Fruit fly (Drosophila melanogaster) whole organism, embryonic: Measurements from ENCODE around the gene Hip1.

ENCODE experiments used
- Atf3 ChIP-seq: fragments of 200-800 bp; sonication (Bioruptor generic); optimal IDR thresholded peaks from 3 replicates; lab custom pipeline; 2016; ENCODE audit warnings: missing biosample characterization, missing genetic modification characterization
- CG10147 ChIP-seq: fragments of 200-800 bp; sonication (Bioruptor generic); optimal IDR thresholded peaks from 2 replicates; lab custom pipeline; 2019; ENCODE audit warnings: missing biosample characterization, mild to moderate bottlenecking, missing genetic modification characterization, moderate library complexity
- CG10543 ChIP-seq: fragments of 200-800 bp; sonication (Bioruptor generic); optimal IDR thresholded peaks from 3 replicates; lab custom pipeline; 2017; ENCODE audit warnings: missing biosample characterization, mild to moderate bottlenecking, missing genetic modification characterization, moderate library complexity
- CG12236 ChIP-seq: fragments of 200-800 bp; sonication (Bioruptor generic); optimal IDR thresholded peaks from 2 replicates; lab custom pipeline; 2016; ENCODE audit warnings: missing biosample characterization, missing genetic modification characterization
- CG1233 ChIP-seq: fragments of 200-800 bp; sonication (Bioruptor generic); optimal IDR thresholded peaks from 4 replicates; lab custom pipeline; 2018; ENCODE audit warnings: missing biosample characterization, mild to moderate bottlenecking, missing genetic modification characterization
- CG1647 ChIP-seq: fragments of 200-800 bp; sonication (Bioruptor generic); optimal IDR thresholded peaks from 3 replicates; lab custom pipeline; 2016; ENCODE audit warnings: missing biosample characterization, missing genetic modification characterization
- CG17912 ChIP-seq: fragments of 200-800 bp; sonication (Bioruptor generic); optimal IDR thresholded peaks from 2 replicates; lab custom pipeline; 2018; ENCODE audit warnings: missing biosample characterization, mild to moderate bottlenecking, missing genetic modification characterization
- CG18011 ChIP-seq: fragments of 200-800 bp; sonication (Bioruptor generic); optimal IDR thresholded peaks from 2 replicates; lab custom pipeline; 2017; ENCODE audit warnings: missing biosample characterization, missing genetic modification characterization, mild to moderate bottlenecking, moderate library complexity, missing genotype
- CG18619 ChIP-seq: fragments of 200-800 bp; sonication (Bioruptor generic); optimal IDR thresholded peaks from 3 replicates; lab custom pipeline; 2017; ENCODE audit warnings: missing biosample characterization, mild to moderate bottlenecking, missing genetic modification characterization
- CG32532 ChIP-seq: fragments of 200-800 bp; sonication (Bioruptor generic); IDR thresholded peaks from 2 replicates; pipeline ENCODE4 v1.3.6; 2022; ENCODE audit warnings: missing biosample characterization, missing genetic modification characterization
- CG3726 ChIP-seq: fragments of 200-800 bp; sonication (Bioruptor generic); IDR thresholded peaks from 3 replicates; pipeline ENCODE4, ENCODE4 v1.3.6; 2022; ENCODE audit warnings: missing biosample characterization, missing genetic modification characterization
- CG42726 ChIP-seq: fragments of 200-800 bp; sonication (Bioruptor generic); IDR thresholded peaks from 2 replicates; pipeline ENCODE4 v1.3.6; 2022; ENCODE audit warnings: missing biosample characterization, missing genetic modification characterization; ENCODE audit not compliant: partially characterized antibody
- CG5953 ChIP-seq: fragments of 200-800 bp; sonication (Bioruptor generic); IDR thresholded peaks from 2 replicates; pipeline ENCODE4 v1.3.6; 2022; ENCODE audit warnings: missing biosample characterization, missing genetic modification characterization
- CG6254 ChIP-seq: fragments of 200-800 bp; sonication (Bioruptor generic); optimal IDR thresholded peaks from 3 replicates; lab custom pipeline; 2017; ENCODE audit warnings: mild to moderate bottlenecking, missing biosample characterization, missing genetic modification reagents, missing genetic modification characterization
- CG6689 ChIP-seq: fragments of 200-800 bp; sonication (Bioruptor generic); IDR thresholded peaks from 2 replicates; pipeline ENCODE4 v1.3.6; 2022; ENCODE audit warnings: missing biosample characterization, missing genetic modification characterization
- CG7786 ChIP-seq: fragments of 200-800 bp; sonication (Bioruptor generic); optimal IDR thresholded peaks from 2 replicates; lab custom pipeline; 2016; ENCODE audit warnings: missing biosample characterization, missing genetic modification characterization
- CG7963 ChIP-seq: fragments of 200-800 bp; sonication (Bioruptor generic); IDR thresholded peaks from 3 replicates; pipeline ENCODE4 v1.3.6; 2022; ENCODE audit warnings: missing biosample characterization, missing genetic modification characterization; ENCODE audit not compliant: partially characterized antibody
- CG8089 ChIP-seq: fragments of 200-800 bp; sonication (Bioruptor generic); optimal IDR thresholded peaks from 3 replicates; lab custom pipeline; 2016; ENCODE audit warnings: missing biosample characterization, missing genetic modification characterization
- CG8478 ChIP-seq: fragments of >200 bp; optimal IDR thresholded peaks from 2 replicates; lab custom pipeline; 2018
- CG9797 ChIP-seq: fragments of 200-800 bp; sonication (Bioruptor generic); optimal IDR thresholded peaks from 3 replicates; lab custom pipeline; 2018; ENCODE audit warnings: missing biosample characterization, mild to moderate bottlenecking, missing genetic modification characterization
- Camta ChIP-seq: fragments of 200-800 bp; sonication (Bioruptor generic); optimal IDR thresholded peaks from 2 replicates; lab custom pipeline; 2016; ENCODE audit warnings: missing biosample characterization, missing genetic modification characterization
- CrebB ChIP-seq: fragments of 200-800 bp; sonication (Bioruptor generic); optimal IDR thresholded peaks from 3 replicates; lab custom pipeline; 2018; ENCODE audit warnings: missing biosample characterization, mild to moderate bottlenecking, missing genetic modification characterization
- Dad ChIP-seq: fragments of 200-800 bp; sonication (Bioruptor generic); optimal IDR thresholded peaks from 3 replicates; lab custom pipeline; 2016; ENCODE audit warnings: missing biosample characterization, missing genetic modification characterization
- Dp ChIP-seq: fragments of 200-800 bp; sonication (Bioruptor generic); optimal IDR thresholded peaks from 2 replicates; lab custom pipeline; 2018; ENCODE audit warnings: missing biosample characterization, mild to moderate bottlenecking, missing genetic modification characterization, moderate library complexity
- Eip74EF ChIP-seq, 2 experiments: fragments of 200-800 bp in 1 of 2; fragments of >200 bp in 1 of 2; sonication (Bioruptor generic) in 1 of 2; optimal IDR thresholded peaks; 2 replicates each; lab custom pipeline; 2017 to 2019; ENCODE audit warnings: missing biosample characterization in 2 of 2, missing genetic modification characterization in 2 of 2, mild to moderate bottlenecking in 1 of 2, moderate library complexity in 1 of 2
- Gsc ChIP-seq: fragments of 200-800 bp; sonication (Bioruptor generic); IDR thresholded peaks from 2 replicates; pipeline ENCODE4 v1.3.6; 2022; ENCODE audit warnings: missing biosample characterization, missing genetic modification characterization
- Gug ChIP-seq: fragments of 200-800 bp; sonication (Bioruptor generic); IDR thresholded peaks from 4 replicates; pipeline ENCODE4 v1.3.6; 2022; ENCODE audit warnings: missing biosample characterization, missing genetic modification characterization
- HLH54F ChIP-seq: fragments of 200-800 bp; sonication (Bioruptor generic); optimal IDR thresholded peaks from 3 replicates; lab custom pipeline; 2016; ENCODE audit warnings: missing biosample characterization, missing genetic modification characterization
- HmgZ ChIP-seq: fragments of 200-800 bp; sonication (Bioruptor generic); optimal IDR thresholded peaks from 2 replicates; lab custom pipeline; 2018; ENCODE audit warnings: missing biosample characterization, mild to moderate bottlenecking, missing genetic modification characterization
- MBD-R2 ChIP-seq: fragments of 200-800 bp; sonication (Bioruptor generic); IDR thresholded peaks from 2 replicates; pipeline ENCODE4 v1.3.6; 2022; ENCODE audit warnings: missing biosample characterization, missing genetic modification characterization
- Mrtf ChIP-seq: fragments of 200-800 bp; sonication (Bioruptor generic); IDR thresholded peaks from 3 replicates; pipeline ENCODE4 v1.3.6; 2022; ENCODE audit warnings: missing biosample characterization, missing genetic modification characterization
- Pdp1 ChIP-seq, 2 experiments: fragments of 200-800 bp; sonication (Bioruptor generic); optimal IDR thresholded peaks; 3 replicates each; lab custom pipeline; 2016; ENCODE audit warnings: missing biosample characterization in 2 of 2, missing genetic modification characterization in 2 of 2, mild to moderate bottlenecking in 1 of 2, moderate library complexity in 1 of 2
- Ptx1 ChIP-seq: fragments of 200-800 bp; sonication (Bioruptor generic); IDR thresholded peaks from 2 replicates; pipeline ENCODE4 v1.3.6; 2022; ENCODE audit warnings: missing biosample characterization, missing genetic modification characterization
- Stat92E ChIP-seq, 3 experiments: fragments of >200 bp in 2 of 3; fragments of 200-800 bp in 1 of 3; sonication (Bioruptor generic) in 1 of 3; optimal IDR thresholded peaks; 2 replicates each; lab custom pipeline; 2017 to 2019; ENCODE audit warnings: missing biosample characterization in 3 of 3, missing genetic modification characterization in 3 of 3, mild to moderate bottlenecking in 1 of 3, moderate library complexity in 1 of 3
- disco-r ChIP-seq: fragments of 200-800 bp; sonication (Bioruptor generic); optimal IDR thresholded peaks from 2 replicates; lab custom pipeline; 2016; ENCODE audit warnings: missing biosample characterization, missing genetic modification characterization
- esg ChIP-seq: fragments of 200-800 bp; sonication (Bioruptor generic); conservative IDR thresholded peaks from 2 replicates; pipeline ENCODE4 v1.3.6; 2022; ENCODE audit warnings: missing biosample characterization, missing genetic modification characterization
- gcm2 ChIP-seq: fragments of 200-800 bp; sonication (Bioruptor generic); optimal IDR thresholded peaks from 2 replicates; lab custom pipeline; 2016; ENCODE audit warnings: missing biosample characterization, missing genetic modification characterization
- gro ChIP-seq: fragments of 200-800 bp; sonication (Bioruptor generic); optimal IDR thresholded peaks from 2 replicates; lab custom pipeline; 2016; ENCODE audit warnings: missing biosample characterization, missing genetic modification characterization
- gsb ChIP-seq: fragments of 200-800 bp; sonication (Bioruptor generic); IDR thresholded peaks from 2 replicates; pipeline ENCODE4 v1.3.6; 2022; ENCODE audit warnings: missing biosample characterization, missing genetic modification characterization
- hkb ChIP-seq, 2 experiments: fragments of 200-800 bp in 1 of 2; fragments of >200 bp in 1 of 2; sonication (Bioruptor generic) in 1 of 2; IDR thresholded peaks in 1 of 2; optimal IDR thresholded peaks in 1 of 2; 2 replicates each; pipeline versions ENCODE4 v1.3.6 to Lab custom; 2017 to 2022; ENCODE audit warnings: missing biosample characterization in 1 of 2, missing genetic modification characterization in 1 of 2
- lab ChIP-seq: fragments of 200-800 bp; sonication (Bioruptor generic); optimal IDR thresholded peaks from 3 replicates; lab custom pipeline; 2017; ENCODE audit warnings: missing biosample characterization, missing genetic modification characterization, mild to moderate bottlenecking, moderate library complexity, missing genetic modification reagents
- nerfin-2 ChIP-seq: fragments of 200-800 bp; sonication (Bioruptor generic); IDR thresholded peaks from 2 replicates; pipeline ENCODE4 v1.3.6; 2022; ENCODE audit warnings: missing biosample characterization, missing genetic modification characterization; ENCODE audit not compliant: partially characterized antibody
- oc ChIP-seq: fragments of 200-800 bp; sonication (Bioruptor generic); optimal IDR thresholded peaks from 2 replicates; lab custom pipeline; 2018; ENCODE audit warnings: missing biosample characterization, mild to moderate bottlenecking, missing genetic modification characterization, moderate library complexity
- pum ChIP-seq: fragments of 200-800 bp; sonication (Bioruptor generic); optimal IDR thresholded peaks from 2 replicates; lab custom pipeline; 2016; ENCODE audit warnings: missing biosample characterization, missing genetic modification characterization
- ranshi ChIP-seq: fragments of 200-800 bp; sonication (Bioruptor generic); IDR thresholded peaks from 2 replicates; pipeline ENCODE4 v1.3.6; 2022; ENCODE audit warnings: missing biosample characterization, missing genetic modification characterization
- salm ChIP-seq: fragments of 200-800 bp; sonication (Bioruptor generic); optimal IDR thresholded peaks from 2 replicates; lab custom pipeline; 2018; ENCODE audit warnings: missing biosample characterization, mild to moderate bottlenecking, missing genetic modification characterization
- sisA ChIP-seq: fragments of 200-800 bp; sonication (Bioruptor generic); IDR thresholded peaks from 2 replicates; pipeline ENCODE4 v1.3.6; 2022; ENCODE audit warnings: missing biosample characterization, missing genetic modification characterization
- sob ChIP-seq: fragments of 200-800 bp; sonication (Bioruptor generic); IDR thresholded peaks from 2 replicates; pipeline ENCODE4 v1.3.6; 2022; ENCODE audit warnings: missing biosample characterization, missing genetic modification characterization
- sug ChIP-seq: fragments of 200-800 bp; optimal IDR thresholded peaks from 2 replicates; lab custom pipeline; 2019; ENCODE audit warnings: missing biosample characterization, mild to moderate bottlenecking, missing genetic modification characterization, moderate library complexity
- trh ChIP-seq: fragments of 200-800 bp; sonication (Bioruptor generic); optimal IDR thresholded peaks from 2 replicates; lab custom pipeline; 2016; ENCODE audit warnings: missing biosample characterization, missing genetic modification characterization
- yki ChIP-seq: fragments of >200 bp; optimal IDR thresholded peaks from 3 replicates; lab custom pipeline; 2018

Hip1 gene

DNA sequence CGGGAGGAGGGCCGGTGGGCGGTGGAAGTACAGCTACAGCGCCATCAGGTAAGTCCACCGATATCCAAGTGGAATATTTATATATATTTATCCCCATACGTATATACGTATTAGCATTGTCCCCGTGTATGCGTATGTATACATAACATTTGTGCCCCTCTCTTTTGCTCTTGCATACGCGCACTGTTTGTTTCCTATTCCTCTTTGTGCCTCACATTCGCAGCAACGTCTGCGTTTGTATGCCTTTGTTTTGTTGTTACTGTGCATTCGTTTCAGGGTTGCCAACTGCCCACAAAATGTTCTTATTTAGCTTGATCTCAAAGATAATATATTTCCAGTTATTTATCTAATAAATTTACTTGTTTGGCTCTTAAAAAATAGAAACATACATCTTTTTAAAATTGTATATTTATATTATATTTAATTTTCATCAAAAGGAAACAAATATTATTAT is 32.9 kb upstream of the Hip1 start (continued):
- TF ChIP-seq MBD-R2 (peak; percentile 39; the same call in 1 of the 2 replicates), HLH54F (GFP tag; lab: Kevin White, UChicago) (no peak), CG1647 (GFP tag; lab: Kevin White, UChicago) (no peak), trh (no peak), salm (tag; lab: Kevin White, UChicago) (peak; percentile 33), esg (GFP tag; lab: Robert Waterston, UW) (no peak), CG6254 (peak; percentile 33), Dad (GFP tag; lab: Kevin White, UChicago) (no peak), CG18011 (GFP tag; lab: Kevin White, UChicago) (no peak), Gug (GFP tag; lab: Robert Waterston, UW) (no peak), Dp (GFP tag; lab: Kevin White, UChicago) (no peak), CG10543 (GFP tag; lab: Kevin White, UChicago) (peak; percentile 61), hkb (optimal IDR thresholded peaks at IDR 0.05; lab: Kevin White, UChicago) (no peak), hkb (GFP tag; IDR thresholded peaks at IDR 0.05; lab: Robert Waterston, UW) (peak; percentile 73; the same call in 1 of the 2 replicates), Atf3 (GFP tag; lab: Kevin White, UChicago) (no peak), HmgZ (tag; lab: Kevin White, UChicago) (peak; percentile 35), CG6689 (GFP tag; lab: Robert Waterston, UW) (no peak), lab (GFP tag; lab: Kevin White, UChicago) (no peak), Camta (GFP tag; lab: Kevin White, UChicago) (no peak), CG8089 (GFP tag; lab: Kevin White, UChicago) (no peak), Mrtf (GFP tag; lab: Robert Waterston, UW) (no peak), sob (GFP tag; lab: Robert Waterston, UW) (no peak), CG1233 (GFP tag; lab: Kevin White, UChicago) (peak; percentile 41), gsb (no peak), Gsc (GFP tag; lab: Robert Waterston, UW) (no peak), nerfin-2 (no peak), CG8478 (lab: Kevin White, UChicago) (no peak), CG10147 (GFP tag; lab: Kevin White, UChicago) (peak; percentile 41), Pdp1 (GFP tag; optimal IDR thresholded peaks at IDR 0.05; lab: Kevin White, UChicago) (peak in 1 of 2 experiments; percentile 58), Stat92E (GFP tag; optimal IDR thresholded peaks at IDR 0.05; lab: Kevin White, UChicago) (no peak), Eip74EF (GFP tag; optimal IDR thresholded peaks at IDR 0.05; lab: Kevin White, UChicago) (peak in 1 of 2 experiments; percentile 40), CG32532 (GFP tag; lab: Robert Waterston, UW) (peak; percentile 66), pum (GFP tag; lab: Kevin White, UChicago) (no peak), CG12236 (GFP tag; lab: Kevin White, UChicago) (no peak), CG5953 (no peak), gro (GFP tag; lab: Kevin White, UChicago) (no peak), CG42726 (GFP tag; lab: Robert Waterston, UW) (no peak), CrebB (tag; lab: Kevin White, UChicago) (no peak), sug (tag; lab: Kevin White, UChicago) (peak; percentile 33), yki (lab: Kevin White, UChicago) (no peak), oc (peak; percentile 64), sisA (GFP tag; lab: Robert Waterston, UW) (no peak), CG18619 (GFP tag; lab: Kevin White, UChicago) (peak; percentile 38), gcm2 (GFP tag; lab: Kevin White, UChicago) (no peak), CG9797 (GFP tag; lab: Kevin White, UChicago) (no peak), CG17912 (GFP tag; lab: Kevin White, UChicago) (no peak), disco-r (GFP tag; lab: Kevin White, UChicago) (no peak), CG3726 (no peak), Ptx1 (GFP tag; lab: Robert Waterston, UW) (peak; percentile 57), CG7963 (GFP tag; lab: Robert Waterston, UW) (no peak), CG7786 (GFP tag; lab: Kevin White, UChicago) (no peak), ranshi (GFP tag; lab: Robert Waterston, UW) (no peak)
